In genomic region chr3L:14002524-14003135, dm6 we compare ENCODE assay signal across 1 fruit fly cellular context.
A peak's percentile ranks its signal among the peaks of the same experiment; 100 is the strongest.
TF ChIP-seq lines count a peak whose summit lies in the region.

No protein-coding gene starts in this region.

TF ChIP-seq in whole organism, embryonic, 481 proteins besides CTCF, POLR2A, EP300 and RAD21 (continued from another document and continues in another):
- TF ChIP-seq lbe (GFP tag; optimal IDR thresholded peaks at IDR 0.05; lab: Kevin White, UChicago) (no peak), grau (tag; optimal IDR thresholded peaks at IDR 0.05; lab: Kevin White, UChicago) (peak; percentile 6), mirr (GFP tag; optimal IDR thresholded peaks at IDR 0.05; lab: Kevin White, UChicago) (peak; percentile 37), Hey (tag; optimal IDR thresholded peaks at IDR 0.05; lab: Kevin White, UChicago) (no peak), MBD-R2 (GFP tag; IDR thresholded peaks at IDR 0.05; lab: Robert Waterston, UW) (peak; percentile 42; the same call in 1 of the 2 replicates), CG32767 (GFP tag; IDR thresholded peaks at IDR 0.05; lab: Robert Waterston, UW) (peak; percentile 74), pros (GFP tag; optimal IDR thresholded peaks at IDR 0.05; lab: Kevin White, UChicago) (peak; percentile 2), Eip74EF (GFP tag; optimal IDR thresholded peaks at IDR 0.05; lab: Kevin White, UChicago) (peak in 1 of 2 experiments; percentile 35), sima (GFP tag; optimal IDR thresholded peaks at IDR 0.05; lab: Kevin White, UChicago) (no peak), wor (GFP tag; IDR thresholded peaks at IDR 0.05; lab: Robert Waterston, UW) (no peak), CG13624 (GFP tag; optimal IDR thresholded peaks at IDR 0.05; lab: Kevin White, UChicago) (peak; percentile 29), pzg (GFP tag; optimal IDR thresholded peaks at IDR 0.05; lab: Kevin White, UChicago) (peak; percentile 81), inv (GFP tag; IDR thresholded peaks at IDR 0.05; lab: Robert Waterston, UW; ENCODE audit: partially characterized antibody) (no peak), CG14965 (GFP tag; optimal IDR thresholded peaks at IDR 0.05; lab: Kevin White, UChicago; ENCODE audit: borderline replicate concordance) (no peak), CG9932 (GFP tag; IDR thresholded peaks at IDR 0.05; lab: Robert Waterston, UW) (no peak), E2f1 (GFP tag; IDR thresholded peaks at IDR 0.05; lab: Robert Waterston, UW) (no peak), HmgZ (tag; optimal IDR thresholded peaks at IDR 0.05; lab: Kevin White, UChicago) (peak; percentile 60), Meics (GFP tag; optimal IDR thresholded peaks at IDR 0.05; lab: Kevin White, UChicago) (no peak), CG7987 (GFP tag; optimal IDR thresholded peaks at IDR 0.05; lab: Kevin White, UChicago) (no peak), dimm (GFP tag; IDR thresholded peaks at IDR 0.05; lab: Robert Waterston, UW) (no peak), CG3281 (GFP tag; optimal IDR thresholded peaks at IDR 0.05; lab: Kevin White, UChicago) (no peak), MTF-1 (GFP tag; optimal IDR thresholded peaks at IDR 0.05; lab: Kevin White, UChicago; ENCODE audit: borderline replicate concordance) (no peak), Lhr (GFP tag; optimal IDR thresholded peaks at IDR 0.05; lab: Kevin White, UChicago) (peak; percentile 2), CG15479 (GFP tag; optimal IDR thresholded peaks at IDR 0.05; lab: Kevin White, UChicago) (peak; percentile 51), trem (tag; optimal IDR thresholded peaks at IDR 0.05; lab: Kevin White, UChicago) (peak; percentile 98), slbo (GFP tag; IDR thresholded peaks at IDR 0.05; lab: Robert Waterston, UW) (peak; percentile 27; the same call in 1 of the 2 replicates), gem (tag; optimal IDR thresholded peaks at IDR 0.05; lab: Kevin White, UChicago) (peak; percentile 26), CG18011 (GFP tag; optimal IDR thresholded peaks at IDR 0.05; lab: Kevin White, UChicago) (no peak), CG4854 (GFP tag; optimal IDR thresholded peaks at IDR 0.05; lab: Kevin White, UChicago) (no peak), zen2 (GFP tag; IDR thresholded peaks at IDR 0.05; lab: Robert Waterston, UW; ENCODE audit: partially characterized antibody) (0 out of 3 replicates have a peak, but pooled peaks have one; percentile 12), GATAe (GFP tag; conservative IDR thresholded peaks at IDR 0.05; lab: Robert Waterston, UW) (no peak), fd96Cb (tag; optimal IDR thresholded peaks at IDR 0.05; lab: Kevin White, UChicago) (no peak), Hsf (GFP tag; optimal IDR thresholded peaks at IDR 0.05; lab: Kevin White, UChicago) (no peak), nerfin-1 (tag; optimal IDR thresholded peaks at IDR 0.05; lab: Kevin White, UChicago) (peak; percentile 71), CG4328 (GFP tag; optimal IDR thresholded peaks at IDR 0.05; lab: Kevin White, UChicago) (no peak), Atf-2 (GFP tag; optimal IDR thresholded peaks at IDR 0.05; lab: Kevin White, UChicago) (no peak), esg (GFP tag; conservative IDR thresholded peaks at IDR 0.05; lab: Robert Waterston, UW) (no peak), CG6765 (GFP tag; optimal IDR thresholded peaks at IDR 0.05; lab: Kevin White, UChicago) (peak; percentile 25), CG4404 (GFP tag; IDR thresholded peaks at IDR 0.05; lab: Robert Waterston, UW) (no peak), Scr (GFP tag; IDR thresholded peaks at IDR 0.05; lab: Robert Waterston, UW; ENCODE audit: partially characterized antibody) (peak; percentile 19; the same call in 1 of the 2 replicates), CG15011 (GFP tag; optimal IDR thresholded peaks at IDR 0.05; lab: Kevin White, UChicago) (no peak), dpn (GFP tag; optimal IDR thresholded peaks at IDR 0.05; lab: Kevin White, UChicago) (no peak), CG16815 (GFP tag; optimal IDR thresholded peaks at IDR 0.05; lab: Kevin White, UChicago) (no peak), CG8478 (optimal IDR thresholded peaks at IDR 0.05; lab: Kevin White, UChicago) (no peak), Dbx (GFP tag; IDR thresholded peaks at IDR 0.05; lab: Robert Waterston, UW) (peak; percentile 36; the same call in 1 of the 3 replicates), CG7745 (tag; optimal IDR thresholded peaks at IDR 0.05; lab: Kevin White, UChicago) (peak; percentile 2), CG13287 (GFP tag; IDR thresholded peaks at IDR 0.05; lab: Robert Waterston, UW; ENCODE audit: partially characterized antibody) (peak; percentile 20; the same call in 1 of the 2 replicates), sug (tag; optimal IDR thresholded peaks at IDR 0.05; lab: Kevin White, UChicago) (peak; percentile 19), CG1792 (GFP tag; optimal IDR thresholded peaks at IDR 0.05; lab: Kevin White, UChicago) (no peak), Deaf1 (tag; optimal IDR thresholded peaks at IDR 0.05; lab: Kevin White, UChicago) (no peak), PHDP (tag; optimal IDR thresholded peaks at IDR 0.05; lab: Kevin White, UChicago) (no peak), Dek (tag; optimal IDR thresholded peaks at IDR 0.05; lab: Kevin White, UChicago) (peak; percentile 12), prd (optimal IDR thresholded peaks at IDR 0.05; lab: Kevin White, UChicago) (no peak), prd (GFP tag; IDR thresholded peaks at IDR 0.05; lab: Robert Waterston, UW) (no peak), gcm (GFP tag; optimal IDR thresholded peaks at IDR 0.05; lab: Kevin White, UChicago) (no peak), shn (GFP tag; optimal IDR thresholded peaks at IDR 0.05; lab: Kevin White, UChicago) (no peak), otp (GFP tag; IDR thresholded peaks at IDR 0.05; lab: Robert Waterston, UW) (peak; percentile 52; the same call in 1 of the 3 replicates), ab (GFP tag; optimal IDR thresholded peaks at IDR 0.05; lab: Kevin White, UChicago) (no peak), mam (GFP tag; optimal IDR thresholded peaks at IDR 0.05; lab: Kevin White, UChicago) (no peak), Mad (GFP tag; optimal IDR thresholded peaks at IDR 0.05; lab: Kevin White, UChicago) (no peak), CG16813 (GFP tag; IDR thresholded peaks at IDR 0.05; lab: Robert Waterston, UW; ENCODE audit: partially characterized antibody) (no peak), Sox100B (GFP tag; optimal IDR thresholded peaks at IDR 0.05; lab: Kevin White, UChicago) (no peak), Dref (GFP tag; IDR thresholded peaks at IDR 0.05; lab: Robert Waterston, UW) (0 out of 2 replicates have a peak, but pooled peaks have one; percentile 1), yki (optimal IDR thresholded peaks at IDR 0.05; lab: Kevin White, UChicago) (no peak), cwo (GFP tag; optimal IDR thresholded peaks at IDR 0.05; lab: Kevin White, UChicago) (no peak), maf-S (GFP tag; optimal IDR thresholded peaks at IDR 0.05; lab: Kevin White, UChicago) (no peak), nau (GFP tag; optimal IDR thresholded peaks at IDR 0.05; lab: Kevin White, UChicago) (no peak), Bgb (GFP tag; IDR thresholded peaks at IDR 0.05; lab: Robert Waterston, UW; ENCODE audit: partially characterized antibody) (peak; percentile 36; the same call in 1 of the 2 replicates), CG7556 (GFP tag; optimal IDR thresholded peaks at IDR 0.05; lab: Kevin White, UChicago) (no peak), ap (GFP tag; IDR thresholded peaks at IDR 0.05; lab: Robert Waterston, UW) (no peak), CG12104 (GFP tag; optimal IDR thresholded peaks at IDR 0.05; lab: Kevin White, UChicago) (no peak), CG8281 (tag; optimal IDR thresholded peaks at IDR 0.05; lab: Kevin White, UChicago) (no peak), BEAF-32 (GFP tag; optimal IDR thresholded peaks at IDR 0.05; lab: Kevin White, UChicago) (peak; percentile 13), CG2678 (tag; optimal IDR thresholded peaks at IDR 0.05; lab: Kevin White, UChicago) (no peak), CG17568 (GFP tag; optimal IDR thresholded peaks at IDR 0.05; lab: Kevin White, UChicago) (no peak), z (GFP tag; IDR thresholded peaks at IDR 0.05; lab: Robert Waterston, UW) (no peak), CG5245 (GFP tag; optimal IDR thresholded peaks at IDR 0.05; lab: Kevin White, UChicago) (no peak), CG6791 (GFP tag; IDR thresholded peaks at IDR 0.05; lab: Robert Waterston, UW; ENCODE audit: partially characterized antibody) (no peak), ewg (GFP tag; optimal IDR thresholded peaks at IDR 0.05; lab: Kevin White, UChicago) (peak; percentile 90), ranshi (GFP tag; IDR thresholded peaks at IDR 0.05; lab: Robert Waterston, UW) (no peak), CG9817 (tag; optimal IDR thresholded peaks at IDR 0.05; lab: Kevin White, UChicago) (no peak), cato (GFP tag; optimal IDR thresholded peaks at IDR 0.05; lab: Kevin White, UChicago; ENCODE audit: borderline replicate concordance) (no peak), CG9727 (GFP tag; optimal IDR thresholded peaks at IDR 0.05; lab: Kevin White, UChicago) (no peak), sc (optimal IDR thresholded peaks at IDR 0.05; lab: Kevin White, UChicago) (no peak), sc (GFP tag; optimal IDR thresholded peaks at IDR 0.05; lab: Kevin White, UChicago) (no peak), abd-A (tag; optimal IDR thresholded peaks at IDR 0.05; lab: Kevin White, UChicago) (peak; percentile 97), Nf-YC (tag; optimal IDR thresholded peaks at IDR 0.05; lab: Kevin White, UChicago) (peak; percentile 30), slou (GFP tag; optimal IDR thresholded peaks at IDR 0.05; lab: Kevin White, UChicago) (no peak), YL-1 (GFP tag; optimal IDR thresholded peaks at IDR 0.05; lab: Kevin White, UChicago) (no peak), Vsx1 (GFP tag; optimal IDR thresholded peaks at IDR 0.05; lab: Kevin White, UChicago) (no peak), HmgD (GFP tag; optimal IDR thresholded peaks at IDR 0.05; lab: Kevin White, UChicago) (peak; percentile 62), CG7963 (GFP tag; IDR thresholded peaks at IDR 0.05; lab: Robert Waterston, UW; ENCODE audit: partially characterized antibody) (0 out of 3 replicates have a peak, but pooled peaks have one; percentile 39), Lim3 (GFP tag; IDR thresholded peaks at IDR 0.05; lab: Robert Waterston, UW) (no peak), Optix (GFP tag; IDR thresholded peaks at IDR 0.05; lab: Robert Waterston, UW) (no peak), HLHmδ (GFP tag; optimal IDR thresholded peaks at IDR 0.05; lab: Kevin White, UChicago) (no peak), emc (GFP tag; optimal IDR thresholded peaks at IDR 0.05; lab: Kevin White, UChicago) (no peak), hbn (GFP tag; IDR thresholded peaks at IDR 0.05; lab: Robert Waterston, UW; ENCODE audit: partially characterized antibody) (no peak), vfl (GFP tag; optimal IDR thresholded peaks at IDR 0.05; lab: Kevin White, UChicago) (no peak), dm (GFP tag; optimal IDR thresholded peaks at IDR 0.05; lab: Kevin White, UChicago) (peak; percentile 50), CG34224 (GFP tag; IDR thresholded peaks at IDR 0.05; lab: Robert Waterston, UW; ENCODE audit: partially characterized antibody) (no peak), Myb (GFP tag; optimal IDR thresholded peaks at IDR 0.05; lab: Kevin White, UChicago) (no peak), Hr3 (GFP tag; optimal IDR thresholded peaks at IDR 0.05; lab: Kevin White, UChicago) (no peak), CG15514 (GFP tag; optimal IDR thresholded peaks at IDR 0.05; lab: Kevin White, UChicago) (peak; percentile 54), CG32532 (GFP tag; IDR thresholded peaks at IDR 0.05; lab: Robert Waterston, UW) (0 out of 2 replicates have a peak, but pooled peaks have one; percentile 30), CG2712 (tag; optimal IDR thresholded peaks at IDR 0.05; lab: Kevin White, UChicago) (no peak), cg (GFP tag; optimal IDR thresholded peaks at IDR 0.05; lab: Kevin White, UChicago) (peak; percentile 95), amos (GFP tag; IDR thresholded peaks at IDR 0.05; lab: Robert Waterston, UW; ENCODE audit: partially characterized antibody) (peak; percentile 28; the same call in 1 of the 2 replicates), kay (GFP tag; optimal IDR thresholded peaks at IDR 0.05; lab: Kevin White, UChicago) (no peak), insv (GFP tag; optimal IDR thresholded peaks at IDR 0.05; lab: Kevin White, UChicago) (no peak), CG8944 (GFP tag; optimal IDR thresholded peaks at IDR 0.05; lab: Kevin White, UChicago) (no peak), Gsc (GFP tag; IDR thresholded peaks at IDR 0.05; lab: Robert Waterston, UW) (no peak), Doc2 (GFP tag; IDR thresholded peaks at IDR 0.05; lab: Robert Waterston, UW) (no peak), CG12299 (tag; optimal IDR thresholded peaks at IDR 0.05; lab: Kevin White, UChicago) (no peak), Atf3 (GFP tag; optimal IDR thresholded peaks at IDR 0.05; lab: Kevin White, UChicago) (no peak), Lpt (GFP tag; optimal IDR thresholded peaks at IDR 0.05; lab: Kevin White, UChicago) (no peak), Med (GFP tag; lab: Kevin White, UChicago) (peak; percentile 86), Dip3 (GFP tag; optimal IDR thresholded peaks at IDR 0.05; lab: Kevin White, UChicago) (no peak), eve (GFP tag; optimal IDR thresholded peaks at IDR 0.05; lab: Kevin White, UChicago) (no peak), Oli (tag; optimal IDR thresholded peaks at IDR 0.05; lab: Kevin White, UChicago) (no peak), Sin3A (optimal IDR thresholded peaks at IDR 0.05; lab: Kevin White, UChicago) (no peak), tin (GFP tag; optimal IDR thresholded peaks at IDR 0.05; lab: Kevin White, UChicago) (no peak), CG42726 (GFP tag; IDR thresholded peaks at IDR 0.05; lab: Robert Waterston, UW; ENCODE audit: partially characterized antibody) (0 out of 2 replicates have a peak, but pooled peaks have one; percentile 46), pan (optimal IDR thresholded peaks at IDR 0.05; lab: Kevin White, UChicago) (no peak), pan (GFP tag; optimal IDR thresholded peaks at IDR 0.05 in 1 of 2, IDR thresholded peaks at IDR 0.05 in 1 of 2) (no peak), bbx (GFP tag; IDR thresholded peaks at IDR 0.05; lab: Robert Waterston, UW; ENCODE audit: partially characterized antibody) (0 out of 2 replicates have a peak, but pooled peaks have one; percentile 26), gt (GFP tag; IDR thresholded peaks at IDR 0.05; lab: Robert Waterston, UW) (no peak), Hr39 (optimal IDR thresholded peaks at IDR 0.05; lab: Kevin White, UChicago) (no peak), Six4 (GFP tag; optimal IDR thresholded peaks at IDR 0.05; lab: Kevin White, UChicago) (no peak), Fer1 (GFP tag; optimal IDR thresholded peaks at IDR 0.05; lab: Kevin White, UChicago) (peak; percentile 27), ro (GFP tag; IDR thresholded peaks at IDR 0.05; lab: Robert Waterston, UW) (no peak), jigr1 (GFP tag; IDR thresholded peaks at IDR 0.05; lab: Robert Waterston, UW) (no peak), Sry-δ (GFP tag; optimal IDR thresholded peaks at IDR 0.05; lab: Kevin White, UChicago) (peak; percentile 11)
